Fruit fly (Drosophila melanogaster): Measurements from ENCODE around the gene Or83a.

- no peak for TF ChIP-seq CG8478 (optimal IDR thresholded peaks at IDR 0.05)
- TF ChIP-seq CTCF (optimal IDR thresholded peaks at IDR 0.05): no peak
Observed at dm6 chr3R:5387996-5388395, 11.0 kb downstream of the Or83a start.

Measured in S2 (cell line).